Worm (Caenorhabditis elegans) whole organism, late embryonic: ENCODE results near the gene F14H3.3.

Source experiments
- C38D4.7 ChIP-seq: fragments of 200-800 bp; sonication (Bioruptor generic); optimal IDR thresholded peaks from 2 replicates; lab custom pipeline; 2018; ENCODE audit warnings: mild to moderate bottlenecking, missing genetic modification characterization, moderate library complexity, missing compliant biosample characterization
- K02D7.2 ChIP-seq: sonication (generic microtip); optimal IDR thresholded peaks from 2 replicates; lab custom pipeline; 2017; ENCODE audit warnings: mild to moderate bottlenecking, missing genetic modification characterization, missing compliant biosample characterization
- K09A11.1 ChIP-seq: sonication (generic microtip); optimal IDR thresholded peaks from 2 replicates; lab custom pipeline; 2017; ENCODE audit warnings: antibody characterized with exemption, mild to moderate bottlenecking, missing genetic modification characterization, missing compliant biosample characterization; ENCODE audit not compliant: insufficient read depth
- Y22D7AL.16 ChIP-seq: sonication (generic microtip); optimal IDR thresholded peaks from 2 replicates; lab custom pipeline; 2016; ENCODE audit warnings: missing genetic modification characterization, missing compliant biosample characterization
- ahr-1 ChIP-seq: sonication (generic microtip); optimal IDR thresholded peaks from 2 replicates; lab custom pipeline; 2016; ENCODE audit warnings: missing genetic modification characterization, missing compliant biosample characterization
- ceh-19 ChIP-seq: fragments of 200-800 bp; sonication (Bioruptor generic); optimal IDR thresholded peaks from 2 replicates; lab custom pipeline; 2018; ENCODE audit warnings: mild to moderate bottlenecking, missing genetic modification characterization, missing compliant biosample characterization
- ceh-22 ChIP-seq: sonication (generic microtip); optimal IDR thresholded peaks from 2 replicates; lab custom pipeline; 2017; ENCODE audit warnings: missing biosample characterization, missing genetic modification characterization
- ceh-30 ChIP-seq: fragments of 150-350 bp; optimal IDR thresholded peaks from 2 replicates; lab custom pipeline; 2014; ENCODE audit warnings: missing biosample characterization, missing genetic modification characterization
- ceh-34 ChIP-seq: sonication (generic microtip); optimal IDR thresholded peaks from 2 replicates; lab custom pipeline; 2016; ENCODE audit warnings: mild to moderate bottlenecking, missing genetic modification characterization, missing compliant biosample characterization
- ceh-48 ChIP-seq: sonication (generic microtip); optimal IDR thresholded peaks from 2 replicates; lab custom pipeline; 2016; ENCODE audit warnings: missing genetic modification characterization, inconsistent platforms, missing compliant biosample characterization
- ceh-6 ChIP-seq: fragments of 200-800 bp; sonication (Bioruptor generic); optimal IDR thresholded peaks from 2 replicates; lab custom pipeline; 2018; ENCODE audit warnings: mild to moderate bottlenecking, missing genetic modification characterization, missing compliant biosample characterization
- dmd-4 ChIP-seq: sonication (generic microtip); optimal IDR thresholded peaks from 2 replicates; lab custom pipeline; 2016; ENCODE audit warnings: borderline replicate concordance, missing genetic modification characterization, missing compliant biosample characterization
- eyg-1 ChIP-seq: sonication (generic microtip); optimal IDR thresholded peaks from 2 replicates; lab custom pipeline; 2016; ENCODE audit warnings: missing genotype, missing genetic modification characterization, missing compliant biosample characterization
- fkh-10 ChIP-seq: fragments of 150-350 bp; optimal IDR thresholded peaks from 2 replicates; lab custom pipeline; 2014; ENCODE audit warnings: missing biosample characterization, missing genetic modification reagents, missing genetic modification characterization
- gmeb-2 ChIP-seq: sonication (generic microtip); optimal IDR thresholded peaks from 2 replicates; lab custom pipeline; 2016; ENCODE audit warnings: missing genetic modification characterization, inconsistent platforms, missing compliant biosample characterization
- hlh-15 ChIP-seq: sonication (generic microtip); optimal IDR thresholded peaks from 2 replicates; lab custom pipeline; 2016; ENCODE audit warnings: missing genetic modification characterization, missing compliant biosample characterization
- hlh-30 ChIP-seq: sonication (generic microtip); optimal IDR thresholded peaks from 2 replicates; lab custom pipeline; 2017; ENCODE audit warnings: antibody characterized with exemption, missing genetic modification characterization, missing compliant biosample characterization; ENCODE audit not compliant: insufficient read depth
- hlh-8 ChIP-seq: sonication (generic microtip); optimal IDR thresholded peaks from 2 replicates; lab custom pipeline; 2016; ENCODE audit warnings: missing genotype, missing genetic modification characterization, missing compliant biosample characterization
- lim-6 ChIP-seq: sonication (generic microtip); optimal IDR thresholded peaks from 2 replicates; lab custom pipeline; 2016; ENCODE audit warnings: missing genetic modification characterization, missing compliant biosample characterization
- lin-11 ChIP-seq: fragments of 200-800 bp; sonication (Bioruptor generic); optimal IDR thresholded peaks from 2 replicates; lab custom pipeline; 2018; ENCODE audit warnings: mild to moderate bottlenecking, missing genetic modification characterization, missing compliant biosample characterization
- nfya-1 ChIP-seq: sonication (generic microtip); optimal IDR thresholded peaks from 2 replicates; lab custom pipeline; 2017; ENCODE audit warnings: missing genetic modification characterization, mild to moderate bottlenecking, missing compliant biosample characterization, antibody characterized with exemption, moderate library complexity
- nhr-11 ChIP-seq: fragments of 150-350 bp; optimal IDR thresholded peaks from 2 replicates; lab custom pipeline; 2014; ENCODE audit warnings: missing biosample characterization, missing genetic modification characterization
- npax-4 ChIP-seq: sonication (generic microtip); optimal IDR thresholded peaks from 2 replicates; lab custom pipeline; 2016; ENCODE audit warnings: missing genetic modification characterization, missing compliant biosample characterization
- pat-9 ChIP-seq: fragments of 200-800 bp; sonication (Bioruptor generic); optimal IDR thresholded peaks from 2 replicates; lab custom pipeline; 2018; ENCODE audit warnings: mild to moderate bottlenecking, missing genetic modification characterization, moderate library complexity, missing compliant biosample characterization
- pha-2 ChIP-seq: sonication (generic microtip); optimal IDR thresholded peaks from 2 replicates; lab custom pipeline; 2017; ENCODE audit warnings: mild to moderate bottlenecking, missing genetic modification characterization, missing compliant biosample characterization
- pros-1 ChIP-seq: fragments of 150-350 bp; optimal IDR thresholded peaks from 2 replicates; lab custom pipeline; 2014; ENCODE audit warnings: missing biosample characterization, missing genetic modification reagents, missing genetic modification characterization
- ref-2 ChIP-seq: sonication (generic microtip); optimal IDR thresholded peaks from 2 replicates; lab custom pipeline; 2016; ENCODE audit warnings: missing genetic modification characterization, missing compliant biosample characterization
- rnt-1 ChIP-seq: sonication (generic microtip); optimal IDR thresholded peaks from 2 replicates; lab custom pipeline; 2016; ENCODE audit warnings: missing genetic modification characterization, missing compliant biosample characterization
- sdc-2 ChIP-seq: sonication (generic microtip); optimal IDR thresholded peaks from 2 replicates; lab custom pipeline; 2016; ENCODE audit warnings: missing genotype, missing genetic modification characterization, missing compliant biosample characterization
- sox-2 ChIP-seq: fragments of 200-800 bp; sonication (Bioruptor generic); IDR thresholded peaks from 2 replicates; pipeline ENCODE4 v1.3.6; 2022; ENCODE audit warnings: missing genetic modification reagents, missing genetic modification characterization, missing compliant biosample characterization
- syd-9 ChIP-seq: sonication (generic microtip); optimal IDR thresholded peaks from 2 replicates; lab custom pipeline; 2016; ENCODE audit warnings: mild to moderate bottlenecking, missing genetic modification characterization, moderate library complexity, missing compliant biosample characterization
- ttx-3 ChIP-seq: sonication (generic microtip); optimal IDR thresholded peaks from 2 replicates; lab custom pipeline; 2016; ENCODE audit warnings: missing genetic modification reagents, missing genetic modification characterization, missing compliant biosample characterization
- unc-42 ChIP-seq: sonication (generic microtip); optimal IDR thresholded peaks from 2 replicates; lab custom pipeline; 2016; ENCODE audit warnings: missing genotype, missing genetic modification characterization, missing compliant biosample characterization
- unc-55 ChIP-seq: sonication (generic microtip); optimal IDR thresholded peaks from 2 replicates; lab custom pipeline; 2017; ENCODE audit warnings: missing biosample characterization, missing genetic modification reagents, missing genetic modification characterization
- unc-86 ChIP-seq: sonication (generic microtip); optimal IDR thresholded peaks from 2 replicates; lab custom pipeline; 2016; ENCODE audit warnings: missing genetic modification characterization, missing compliant biosample characterization
- zip-5 ChIP-seq: sonication (generic microtip); optimal IDR thresholded peaks from 2 replicates; lab custom pipeline; 2016; ENCODE audit warnings: missing genetic modification characterization, missing compliant biosample characterization
- ztf-16 ChIP-seq: sonication (generic microtip); optimal IDR thresholded peaks from 2 replicates; lab custom pipeline; 2017; ENCODE audit warnings: missing genetic modification characterization, missing compliant biosample characterization

F14H3.3 gene

DNA sequence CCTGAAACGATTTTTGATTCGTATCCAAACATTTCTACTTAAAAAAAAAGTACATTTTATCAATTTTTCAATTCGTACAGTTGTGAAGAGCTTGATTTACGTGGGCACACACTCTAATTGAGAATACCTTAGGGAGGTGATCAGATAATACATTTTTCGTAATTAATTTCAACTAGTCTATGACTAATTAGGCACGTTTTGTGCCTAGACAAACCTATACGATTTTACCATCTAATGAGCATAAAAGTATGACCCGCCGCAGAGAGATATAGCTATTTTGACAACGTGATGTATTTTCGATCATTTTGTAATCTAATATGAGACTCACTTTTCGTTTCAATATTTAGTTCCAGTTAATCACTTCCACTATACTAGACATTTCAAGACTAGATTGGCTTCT, 36.3 kb downstream of the F14H3.3 start:
- TF ChIP-seq ztf-16 (tag; lab: Kevin White, UChicago) (no peak), ref-2 (tag; lab: Kevin White, UChicago) (no peak), ceh-19 (GFP tag; lab: Kevin White, UChicago) (no peak), ceh-22 (tag; lab: Kevin White, UChicago) (no peak)
- TF ChIP-seq, all 69 proteins: peak for 0

- TF ChIP-seq hlh-8 (no peak), ceh-34 (tag; lab: Kevin White, UChicago) (no peak), ceh-30 (tag; lab: Kevin White, UChicago) (no peak), nfya-1 (tag; lab: Kevin White, UChicago) (no peak), dmd-4 (no peak), ceh-19 (GFP tag; lab: Kevin White, UChicago) (no peak), pat-9 (tag; lab: Kevin White, UChicago) (no peak), unc-42 (no peak), pha-2 (tag; lab: Kevin White, UChicago) (no peak), K09A11.1 (no peak), sox-2 (GFP tag; lab: Robert Waterston, UW) (no peak), lim-6 (no peak), hlh-30 (no peak), ahr-1 (tag; lab: Kevin White, UChicago) (no peak), ref-2 (tag; lab: Kevin White, UChicago) (no peak), Y22D7AL.16 (tag; lab: Kevin White, UChicago) (no peak), ztf-16 (tag; lab: Kevin White, UChicago) (no peak), eyg-1 (no peak), ttx-3 (tag; lab: Kevin White, UChicago) (no peak), unc-86 (tag; lab: Kevin White, UChicago) (no peak)
Observed at ce11 chrV:16015652-16016051, 37.6 kb downstream of the F14H3.3 start, which contains the start of gene str-232. TSS of gene str-232 (minus strand) at chrV:16015752.

DNA sequence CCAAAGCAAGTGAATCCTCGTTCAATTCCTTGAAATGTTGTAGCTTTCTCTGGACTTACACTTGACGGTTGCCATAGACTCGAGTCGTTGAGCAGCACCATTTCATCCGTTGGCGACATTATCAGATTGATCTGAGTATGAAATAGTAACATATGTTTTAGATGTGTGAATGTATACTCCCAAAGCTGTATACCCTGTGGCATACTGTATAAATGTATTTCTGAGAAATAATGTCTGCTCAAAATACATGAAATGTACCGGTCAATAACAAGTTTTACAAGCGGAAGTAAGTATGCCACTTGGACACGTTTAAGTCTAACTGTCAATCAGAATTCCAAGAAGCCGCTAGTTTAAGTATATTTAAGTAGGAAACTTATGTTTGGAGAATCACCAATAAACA, 43.7 kb downstream of the F14H3.3 start, which contains the start of gene str-233:
TSS of gene str-233 (minus strand) at position 101 of the 400 bp plus-strand sequence.
- no peak for TF ChIP-seq hlh-15 (tag; lab: Kevin White, UChicago)

DNA sequence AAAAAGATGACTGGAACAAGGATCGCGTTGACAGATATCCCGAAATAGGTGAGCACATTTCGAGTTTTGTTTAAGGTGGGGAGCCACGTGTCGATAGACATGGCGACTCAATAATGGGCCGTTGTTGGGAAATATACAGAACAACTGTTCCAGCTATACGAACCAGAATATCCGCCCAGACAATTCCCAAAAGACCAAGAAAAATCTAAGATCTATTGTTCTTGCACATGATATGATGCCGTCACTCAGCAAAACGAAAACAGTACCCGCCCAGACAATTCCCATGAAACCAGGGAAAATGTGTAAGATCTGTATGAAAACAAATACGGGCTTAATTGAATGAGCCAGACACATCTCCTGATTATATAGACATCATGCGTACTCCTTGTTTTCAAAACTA, 45.8 kb downstream of the F14H3.3 start, which contains the start of gene str-231:
TSS of gene str-231 (minus strand) at position 101 of the 400 bp plus-strand sequence.
- no peak for TF ChIP-seq ceh-6 (GFP tag; lab: Kevin White, UChicago)
- TF ChIP-seq C38D4.7, result no peak
- TF ChIP-seq ztf-16 (tag; lab: Kevin White, UChicago), result no peak
- no peak for TF ChIP-seq ceh-48
- no peak for TF ChIP-seq lin-11 (tag; lab: Kevin White, UChicago)
- no peak for TF ChIP-seq rnt-1
- no peak for TF ChIP-seq ahr-1 (tag; lab: Kevin White, UChicago)
- no peak for TF ChIP-seq Y22D7AL.16 (tag; lab: Kevin White, UChicago)

DNA sequence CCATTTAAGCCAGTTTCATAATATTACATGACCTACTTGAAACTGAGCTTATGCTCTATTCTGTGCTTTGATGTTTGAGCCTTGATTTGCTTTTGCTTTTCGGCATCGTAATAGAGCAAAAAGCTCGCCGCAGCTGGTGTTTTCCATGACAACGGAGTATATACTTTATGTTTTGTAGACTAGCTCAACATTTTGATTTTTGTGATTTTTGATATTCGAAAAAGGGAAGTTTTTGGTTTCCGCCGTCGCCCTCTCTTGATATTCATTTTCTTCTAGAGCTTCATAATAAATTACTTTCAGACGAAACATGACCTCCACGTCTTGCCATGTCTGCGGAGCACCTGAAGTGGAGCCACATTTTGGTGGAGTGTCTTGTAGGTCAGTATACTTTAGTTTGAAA, 51.0 kb downstream of the F14H3.3 start, which contains the start of gene nhr-63:
TSS of gene nhr-63 (plus strand) at position 301 of the 400 bp plus-strand sequence.
- TF ChIP-seq K02D7.2 (tag; lab: Kevin White, UChicago) (no peak), C38D4.7 (no peak), syd-9 (tag; lab: Kevin White, UChicago) (no peak), sox-2 (GFP tag; lab: Robert Waterston, UW) (no peak), ceh-34 (tag; lab: Kevin White, UChicago) (no peak), ref-2 (tag; lab: Kevin White, UChicago) (no peak), sdc-2 (tag; lab: Kevin White, UChicago) (no peak), npax-4 (tag; lab: Kevin White, UChicago) (no peak), nhr-11 (tag; lab: Kevin White, UChicago) (no peak), gmeb-2 (tag; lab: Kevin White, UChicago) (no peak), ahr-1 (tag; lab: Kevin White, UChicago) (no peak), zip-5 (tag; lab: Kevin White, UChicago) (no peak), hlh-8 (no peak), pros-1 (tag; lab: Kevin White, UChicago) (no peak), unc-86 (tag; lab: Kevin White, UChicago) (no peak), hlh-15 (tag; lab: Kevin White, UChicago) (no peak), fkh-10 (no peak), unc-55 (GFP tag; lab: Kevin White, UChicago) (no peak)
